Worm (Caenorhabditis elegans): Measurements from ENCODE around the gene best-24.
A peak's percentile ranks its signal among the peaks of the same experiment; 100 is the strongest.

The best-24 gene

ce11 chrIII:7877090-7877489, 23.7 kb upstream of the best-24 start:
- TF ChIP-seq nhr-25 (tag; optimal IDR thresholded peaks at IDR 0.05): peak; percentile 24
- TF ChIP-seq unc-39 (tag; optimal IDR thresholded peaks at IDR 0.05): no peak

ce11 chrIII:7878852-7879329, 21.9 kb upstream of the best-24 start, which contains the start of gene sup-18:
TSS of gene sup-18 (minus strand) at chrIII:7878902.
- TF ChIP-seq sem-4 (tag; optimal IDR thresholded peaks at IDR 0.05) (no peak), nhr-21 (tag; optimal IDR thresholded peaks at IDR 0.05) (no peak), ama-1 (optimal IDR thresholded peaks at IDR 0.05) (no peak), ceh-82 (tag; optimal IDR thresholded peaks at IDR 0.05) (no peak), ZK546.5 (tag; optimal IDR thresholded peaks at IDR 0.05) (no peak), unc-55 (GFP tag; optimal IDR thresholded peaks at IDR 0.05) (no peak), nhr-10 (tag; optimal IDR thresholded peaks at IDR 0.05) (no peak), lin-11 (tag; optimal IDR thresholded peaks at IDR 0.05) (no peak), lsy-2 (tag; optimal IDR thresholded peaks at IDR 0.05) (no peak), skn-1 (tag; optimal IDR thresholded peaks at IDR 0.05) (no peak), unc-62 (GFP tag; optimal IDR thresholded peaks at IDR 0.05) (no peak), nhr-12 (tag; optimal IDR thresholded peaks at IDR 0.05) (no peak), mab-5 (tag; optimal IDR thresholded peaks at IDR 0.05) (no peak), snpc-4 (tag; optimal IDR thresholded peaks at IDR 0.05) (no peak), mdl-1 (tag; optimal IDR thresholded peaks at IDR 0.05) (no peak)

- TF ChIP-seq skn-1 (tag; optimal IDR thresholded peaks at IDR 0.05) (no peak), nhr-129 (tag; optimal IDR thresholded peaks at IDR 0.05) (peak; percentile 77), C34F6.9 (tag; optimal IDR thresholded peaks at IDR 0.05) (peak; percentile 49), lsy-2 (tag; optimal IDR thresholded peaks at IDR 0.05) (peak in 1 of 2 experiments; percentile 26), F13H6.1 (tag; optimal IDR thresholded peaks at IDR 0.05) (peak; percentile 46), R02D3.7 (tag; optimal IDR thresholded peaks at IDR 0.05) (no peak), sma-9 (GFP tag; optimal IDR thresholded peaks at IDR 0.05) (peak; percentile 22), sma-9 (tag; optimal IDR thresholded peaks at IDR 0.05) (no peak)
Measured at ce11 chrIII:7880132-7880715, 20.6 kb upstream of the best-24 start.

ce11 chrIII:7882900-7883299, 17.9 kb upstream of the best-24 start, which contains the start of gene ZK688.9:
TSS of gene ZK688.9 (minus strand) at chrIII:7883000.
- TF ChIP-seq ceh-16 (tag; optimal IDR thresholded peaks at IDR 0.05) (no peak), unc-55 (GFP tag; optimal IDR thresholded peaks at IDR 0.05) (no peak), ceh-82 (tag; optimal IDR thresholded peaks at IDR 0.05) (no peak), nhr-77 (tag; optimal IDR thresholded peaks at IDR 0.05) (no peak), blmp-1 (tag; optimal IDR thresholded peaks at IDR 0.05; ENCODE audit: insufficient read depth) (no peak), unc-39 (tag; optimal IDR thresholded peaks at IDR 0.05) (no peak), unc-62 (GFP tag; optimal IDR thresholded peaks at IDR 0.05) (no peak), C34F6.9 (tag; optimal IDR thresholded peaks at IDR 0.05) (no peak), nhr-10 (tag; optimal IDR thresholded peaks at IDR 0.05) (no peak), lsy-2 (tag; optimal IDR thresholded peaks at IDR 0.05) (no peak), egl-27 (tag; optimal IDR thresholded peaks at IDR 0.05) (no peak), sma-9 (GFP tag; optimal IDR thresholded peaks at IDR 0.05) (no peak), sma-9 (tag; optimal IDR thresholded peaks at IDR 0.05) (no peak), elt-1 (tag; optimal IDR thresholded peaks at IDR 0.05) (no peak), nhr-21 (tag; optimal IDR thresholded peaks at IDR 0.05) (no peak)

ce11 chrIII:7884863-7885262, 16.0 kb upstream of the best-24 start, which contains the start of gene ZK688.11:
TSS of gene ZK688.11 (minus strand) at chrIII:7884963.
- TF ChIP-seq zag-1 (tag; optimal IDR thresholded peaks at IDR 0.05) (no peak), sem-4 (tag; optimal IDR thresholded peaks at IDR 0.05) (no peak)

ce11 chrIII:7889036-7889435, 11.8 kb upstream of the best-24 start:
- TF ChIP-seq alr-1 (tag; optimal IDR thresholded peaks at IDR 0.05): no peak
- TF ChIP-seq snpc-4 (tag; optimal IDR thresholded peaks at IDR 0.05): no peak
- no peak for TF ChIP-seq ZK546.5 (tag; optimal IDR thresholded peaks at IDR 0.05)
- TF ChIP-seq R02D3.7 (tag; optimal IDR thresholded peaks at IDR 0.05): no peak

All from whole organism, L2 larva.